Fruit fly (Drosophila melanogaster) whole organism, wandering third instar larva: ENCODE results near the gene CG13127.

ENCODE experiments used
- HLH106 ChIP-seq: fragments of 200-800 bp; optimal IDR thresholded peaks from 3 replicates; lab custom pipeline; 2019; ENCODE audit warnings: missing biosample characterization, mild to moderate bottlenecking, missing genetic modification characterization, moderate library complexity
- Hnf4 ChIP-seq: fragments of 200-800 bp; sonication (Bioruptor generic); optimal IDR thresholded peaks from 2 replicates; lab custom pipeline; 2016; ENCODE audit warnings: missing biosample characterization, mild to moderate bottlenecking, missing genetic modification characterization
- Hr78 ChIP-seq: fragments of >200 bp; optimal IDR thresholded peaks from 2 replicates; lab custom pipeline; 2017; ENCODE audit warnings: missing biosample characterization, missing genetic modification characterization
- Jra ChIP-seq: sonication (Bioruptor generic); optimal IDR thresholded peaks from 2 replicates; lab custom pipeline; 2016; ENCODE audit warnings: missing biosample characterization, missing genetic modification characterization
- Mio ChIP-seq: sonication (Bioruptor generic); optimal IDR thresholded peaks from 2 replicates; lab custom pipeline; 2016; ENCODE audit warnings: missing biosample characterization, missing genetic modification characterization
- N ChIP-seq: fragments of >200 bp; optimal IDR thresholded peaks from 2 replicates; lab custom pipeline; 2018; ENCODE audit warnings: missing biosample characterization, missing external identifiers, missing genetic modification characterization
- Rel ChIP-seq, 2 experiments: fragments of 200-800 bp; sonication (Bioruptor generic) in 1 of 2; optimal IDR thresholded peaks; 2 replicates in 1 of 2; 3 replicates in 1 of 2; lab custom pipeline; 2016 to 2019; ENCODE audit warnings: mild to moderate bottlenecking in 2 of 2, missing biosample characterization in 2 of 2, missing genetic modification characterization in 2 of 2, moderate library complexity in 1 of 2
- br ChIP-seq: fragments of 200-800 bp; sonication (Bioruptor generic); optimal IDR thresholded peaks from 2 replicates; lab custom pipeline; 2016; ENCODE audit warnings: missing biosample characterization, missing genetic modification characterization
- fru ChIP-seq: fragments of 200-800 bp; sonication (Bioruptor generic); optimal IDR thresholded peaks from 3 replicates; lab custom pipeline; 2016; ENCODE audit warnings: missing biosample characterization, mild to moderate bottlenecking, missing genetic modification characterization
- h ChIP-seq: fragments of 200-800 bp; sonication (Bioruptor generic); optimal IDR thresholded peaks from 3 replicates; lab custom pipeline; 2016; ENCODE audit warnings: missing biosample characterization, mild to moderate bottlenecking, missing genetic modification characterization
- pan ChIP-seq: fragments of >200 bp; optimal IDR thresholded peaks from 2 replicates; lab custom pipeline; 2017
- psq ChIP-seq: fragments of 200-800 bp; sonication (Bioruptor generic); optimal IDR thresholded peaks from 3 replicates; lab custom pipeline; 2017; ENCODE audit warnings: missing biosample characterization, mild to moderate bottlenecking, missing genetic modification characterization, moderate library complexity
- tai ChIP-seq: sonication (Bioruptor generic); optimal IDR thresholded peaks from 2 replicates; lab custom pipeline; 2016; ENCODE audit warnings: missing biosample characterization, missing genetic modification characterization
- woc ChIP-seq: sonication (Bioruptor generic); optimal IDR thresholded peaks from 2 replicates; lab custom pipeline; 2016; ENCODE audit warnings: missing biosample characterization, mild to moderate bottlenecking, missing genetic modification characterization

DNA sequence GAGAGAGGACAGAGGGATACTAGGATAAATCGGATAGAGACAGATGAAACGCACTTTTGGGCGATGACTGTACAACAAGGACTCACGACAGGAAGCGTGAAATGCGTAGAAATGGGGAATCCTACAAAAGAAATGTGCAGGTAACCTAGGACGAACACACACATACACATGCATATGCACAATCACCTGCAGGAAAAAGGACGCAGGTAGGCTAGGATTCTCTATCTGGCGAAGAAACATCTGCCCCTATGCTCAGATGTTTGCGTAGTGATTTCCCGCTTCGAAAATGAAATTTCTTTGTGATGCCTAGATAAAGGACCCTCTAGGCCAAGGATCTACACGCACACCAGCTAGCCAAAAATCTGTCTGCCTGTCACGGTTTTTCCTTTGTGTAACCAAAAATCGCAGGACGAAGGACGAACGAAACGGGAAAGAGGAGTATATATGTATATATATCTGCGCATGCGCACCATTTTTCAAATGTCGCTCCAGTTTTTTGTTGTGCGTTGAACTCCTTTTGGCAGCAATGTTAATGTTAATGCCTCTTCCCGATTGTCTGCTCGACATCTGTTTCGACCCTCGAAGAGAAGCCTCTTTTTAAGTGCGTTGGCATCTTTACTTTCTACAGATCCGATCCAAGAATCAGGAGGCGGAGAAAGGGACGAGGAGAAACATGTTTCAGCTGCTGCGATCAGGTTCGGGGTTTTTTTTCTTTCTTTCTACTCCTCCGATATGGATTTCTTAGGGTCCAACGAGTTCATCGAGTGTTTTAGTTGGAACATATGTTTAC lies 38.1 kb upstream of the CG13127 start:
- TF ChIP-seq N (GFP tag; lab: Kevin White, UChicago), result no peak
- no peak for TF ChIP-seq HLH106 (tag; lab: Kevin White, UChicago)
- TF ChIP-seq psq (GFP tag; lab: Kevin White, UChicago), result no peak
- no peak for TF ChIP-seq Hr78
- no peak for TF ChIP-seq fru (GFP tag; lab: Kevin White, UChicago)
- no peak for TF ChIP-seq pan (lab: Kevin White, UChicago)
- TF ChIP-seq br (GFP tag; lab: Kevin White, UChicago), result no peak
- no peak for TF ChIP-seq Rel (GFP tag; optimal IDR thresholded peaks at IDR 0.05; lab: Kevin White, UChicago)
- peak; percentile 43 for TF ChIP-seq Rel (tag; optimal IDR thresholded peaks at IDR 0.05; lab: Kevin White, UChicago)
- TF ChIP-seq h (GFP tag; lab: Kevin White, UChicago), result no peak
- no peak for TF ChIP-seq Mio (GFP tag; lab: Kevin White, UChicago)
- no peak for TF ChIP-seq Jra (GFP tag; lab: Kevin White, UChicago)
- no peak for TF ChIP-seq tai (GFP tag; lab: Kevin White, UChicago)
- TF ChIP-seq Hnf4, result no peak
- peak; percentile 15 for TF ChIP-seq woc (GFP tag; lab: Kevin White, UChicago)
